Worm (Caenorhabditis elegans): ENCODE data around the gene T01D1.5.

DNA sequence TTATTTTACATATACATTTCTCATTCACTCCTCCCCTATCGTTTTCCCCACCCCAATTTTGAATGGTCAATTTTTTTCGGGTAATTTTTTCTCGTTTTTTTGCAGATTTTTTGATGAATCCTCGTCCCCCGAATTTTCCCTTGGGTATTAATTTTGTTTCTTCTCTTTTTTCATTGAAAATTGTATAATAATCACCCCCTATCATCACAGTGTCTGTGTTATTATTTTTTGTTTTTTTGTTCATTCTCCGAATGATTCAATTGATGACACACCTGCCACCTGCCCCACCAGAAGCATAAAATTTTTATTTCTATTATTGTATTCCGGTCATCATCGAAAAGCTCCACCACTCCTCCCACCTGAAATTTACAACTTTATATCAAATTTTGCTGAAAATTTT is 36.6 kb downstream of the T01D1.5 start, which contains the start of gene T25D3.3:
- TF ChIP-seq flt-1 (GFP tag; IDR thresholded peaks at IDR 0.05): no peak
- no peak for TF ChIP-seq hnd-1 (tag; optimal IDR thresholded peaks at IDR 0.05)
- no peak for TF ChIP-seq tra-4 (tag; optimal IDR thresholded peaks at IDR 0.05)
- no peak for TF ChIP-seq ama-1 (optimal IDR thresholded peaks at IDR 0.05)
- no peak for TF ChIP-seq aly-1 (tag; optimal IDR thresholded peaks at IDR 0.05)
- no peak for TF ChIP-seq B0310.2 (tag; optimal IDR thresholded peaks at IDR 0.05)
- no peak for TF ChIP-seq F13C5.2 (tag; optimal IDR thresholded peaks at IDR 0.05)
- no peak for TF ChIP-seq hmg-4 (GFP tag; optimal IDR thresholded peaks at IDR 0.05)
- no peak for TF ChIP-seq tbx-37 (GFP tag; conservative IDR thresholded peaks at IDR 0.05)
- TF ChIP-seq tbx-11 (GFP tag; IDR thresholded peaks at IDR 0.05): no peak
- TF ChIP-seq hmbx-1 (tag; optimal IDR thresholded peaks at IDR 0.05): no peak
- no peak for TF ChIP-seq pes-1 (GFP tag; IDR thresholded peaks at IDR 0.05)
- no peak for TF ChIP-seq ets-7 (tag; optimal IDR thresholded peaks at IDR 0.05)
- TF ChIP-seq ceh-36 (tag; optimal IDR thresholded peaks at IDR 0.05): no peak

Data from whole organism, early embryonic.